Worm (Caenorhabditis elegans): ENCODE data around the gene gsp-1.

DNA sequence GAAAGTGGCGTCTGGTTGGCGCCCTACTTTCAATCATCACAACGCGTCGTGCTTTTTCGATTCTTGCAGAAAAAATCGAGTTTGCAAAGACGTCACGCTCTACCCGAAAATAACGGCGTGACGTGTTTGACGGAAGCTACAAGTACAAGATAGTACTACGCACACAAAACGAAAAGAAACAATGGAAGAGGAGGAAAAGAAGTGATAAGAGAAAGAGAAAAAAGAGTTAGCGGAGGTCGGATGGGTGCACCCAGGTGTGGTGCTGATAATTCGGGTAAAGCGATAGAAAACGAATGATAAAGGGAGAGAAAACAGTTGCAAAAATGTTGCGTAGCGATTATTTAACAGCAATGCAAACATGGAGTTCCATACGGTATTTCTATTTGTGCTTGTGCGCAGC lies 44.5 kb downstream of the gsp-1 start:
- TF ChIP-seq ZK546.5 (tag; optimal IDR thresholded peaks at IDR 0.05) (no peak), egl-27 (tag; optimal IDR thresholded peaks at IDR 0.05) (no peak), egl-43 (GFP tag; IDR thresholded peaks at IDR 0.05) (no peak), unc-62 (GFP tag; optimal IDR thresholded peaks at IDR 0.05 in 1 of 2) (peak in 1 of 2 experiments; percentile 53), unc-62 (tag; optimal IDR thresholded peaks at IDR 0.05) (no peak), lim-7 (GFP tag; IDR thresholded peaks at IDR 0.05) (no peak), pha-4 (GFP tag; IDR thresholded peaks at IDR 0.05) (no peak), pha-4 (tag; optimal IDR thresholded peaks at IDR 0.05) (no peak), nhr-76 (tag; optimal IDR thresholded peaks at IDR 0.05) (no peak), F49E8.2 (tag; optimal IDR thresholded peaks at IDR 0.05; ENCODE audit: borderline replicate concordance) (no peak), snpc-4 (tag; optimal IDR thresholded peaks at IDR 0.05) (no peak), lin-15B (tag; optimal IDR thresholded peaks at IDR 0.05) (no peak), fkh-10 (GFP tag; optimal IDR thresholded peaks at IDR 0.05) (no peak), hmg-1.1 (GFP tag; IDR thresholded peaks at IDR 0.05) (no peak), daf-16 (GFP tag; optimal IDR thresholded peaks at IDR 0.05) (no peak), daf-16 (tag; optimal IDR thresholded peaks at IDR 0.05) (peak; percentile 70), mdl-1 (tag; optimal IDR thresholded peaks at IDR 0.05) (peak in 1 of 2 experiments; percentile 45)

Measured in whole organism, L4 larva.